Worm (Caenorhabditis elegans): ENCODE measurements around the gene spr-3.

DNA sequence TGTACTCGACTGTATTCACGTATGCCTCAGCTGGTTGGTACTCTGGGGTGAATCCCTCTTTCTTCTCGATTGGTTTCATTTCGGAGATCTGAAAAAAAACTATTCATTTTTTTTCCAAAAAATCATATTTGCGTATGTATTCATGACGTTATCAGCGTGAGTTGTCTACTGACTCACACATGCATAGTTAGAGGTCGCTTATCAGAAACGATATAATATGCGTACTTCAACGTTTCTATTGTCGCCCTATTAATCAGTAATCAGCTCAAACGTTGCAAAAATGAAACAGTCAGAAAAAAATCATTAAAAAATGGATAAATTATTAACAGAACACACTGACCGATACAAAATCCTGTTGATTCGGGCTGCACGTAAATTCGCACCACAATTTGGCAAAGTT is 35.4 kb upstream of the spr-3 start:
- TF ChIP-seq C34F6.9 (tag; optimal IDR thresholded peaks at IDR 0.05) (no peak), lin-13 (GFP tag; optimal IDR thresholded peaks at IDR 0.05) (no peak), snpc-4 (tag; optimal IDR thresholded peaks at IDR 0.05) (no peak), aly-2 (tag; optimal IDR thresholded peaks at IDR 0.05) (no peak), elt-3 (tag; optimal IDR thresholded peaks at IDR 0.05) (no peak)
